Fruit fly (Drosophila melanogaster) ovary, adult (tissue): Measurements from ENCODE around the gene CG14397.

Experiments used
- CG17801 ChIP-seq: fragments of 200-800 bp; optimal IDR thresholded peaks from 2 replicates; lab custom pipeline; 2019; ENCODE audit warnings: missing biosample characterization, mild to moderate bottlenecking, missing genetic modification characterization, moderate library complexity; ENCODE audit not compliant: partially characterized antibody

CG14397 gene

DNA sequence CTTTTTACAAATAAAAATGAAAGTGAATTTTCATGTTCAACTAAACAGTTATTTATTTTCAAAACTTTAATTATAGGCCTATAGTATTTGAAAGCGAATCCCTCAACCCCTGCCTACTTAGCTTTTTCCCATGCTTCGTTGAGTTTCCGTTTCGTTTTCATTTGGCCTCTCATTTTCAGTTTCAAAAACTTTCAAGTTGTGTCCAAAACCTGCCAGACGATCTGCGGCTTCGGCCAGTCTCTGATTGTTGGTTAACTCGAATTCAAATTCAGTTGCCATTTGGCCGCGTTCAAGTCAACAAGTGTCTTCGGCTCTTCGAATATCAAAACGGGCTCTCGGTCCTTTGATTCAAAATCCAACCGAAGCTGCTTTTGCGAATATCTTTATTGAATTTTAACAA lies at the start of gene CG14397:
TSS of gene CG14397 (plus strand) at position 270 of the 400 bp plus-strand sequence.
- no peak for TF ChIP-seq CG17801 (GFP tag; lab: Kevin White, UChicago)

- no peak for TF ChIP-seq CG17801 (GFP tag; lab: Kevin White, UChicago)
Observed at dm6 chr2L:21051873-21052736, 38.9 kb upstream of the CG14397 start, which contains the start of gene CG42238. TSS of gene CG42238 (minus strand) at chr2L:21052164.

- TF ChIP-seq CG17801 (GFP tag; lab: Kevin White, UChicago): no peak
Observed at dm6 chr2L:21052783-21053463, 38.1 kb upstream of the CG14397 start, which contains the start of gene Itgbn. TSS of gene Itgbn (plus strand) at chr2L:21053033.

- TF ChIP-seq CG17801 (GFP tag; lab: Kevin White, UChicago): no peak
Observed at dm6 chr2L:21053623-21054022, 37.4 kb upstream of the CG14397 start.

DNA sequence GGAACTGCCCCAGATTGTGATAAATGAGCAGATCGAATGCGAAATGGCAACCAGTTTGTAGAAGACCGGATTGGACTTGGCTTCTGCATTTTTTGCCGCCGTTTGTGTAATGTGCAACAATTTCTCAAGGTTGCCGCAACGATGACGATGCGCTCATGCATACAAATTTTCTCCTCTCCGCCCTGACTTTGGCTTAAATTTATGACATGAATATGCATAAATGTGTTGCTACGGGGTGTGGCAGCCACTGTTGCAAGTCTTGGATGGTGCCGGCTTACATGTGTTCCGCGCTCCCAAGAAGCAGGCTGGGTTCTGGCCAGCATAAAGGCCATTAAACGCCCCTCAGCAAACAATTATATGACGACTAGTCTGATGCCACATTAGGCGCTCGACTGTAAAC lies 29.4 kb upstream of the CG14397 start:
- no peak for TF ChIP-seq CG17801 (GFP tag; lab: Kevin White, UChicago)

- no peak for TF ChIP-seq CG17801 (GFP tag; lab: Kevin White, UChicago)
Observed at dm6 chr2L:21062611-21063010, 28.4 kb upstream of the CG14397 start.

DNA sequence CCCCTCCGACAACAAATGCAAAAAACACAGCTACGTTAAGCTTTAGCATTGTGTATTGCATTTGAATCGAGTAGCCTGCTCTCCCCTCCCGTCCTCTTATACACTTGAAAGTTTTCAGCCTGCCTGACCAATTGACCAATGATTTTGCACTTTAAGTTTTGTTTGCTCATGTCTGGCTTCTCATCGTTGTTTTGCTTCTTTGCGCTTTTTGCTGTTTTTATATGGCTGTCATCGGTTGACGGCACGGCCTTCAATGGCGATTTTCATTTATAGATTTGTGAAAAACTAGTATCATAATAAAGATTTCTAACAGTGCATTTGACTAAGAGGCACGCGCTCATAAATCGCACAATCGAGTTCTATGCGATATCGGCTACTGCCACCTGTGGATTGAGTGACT lies 25.1 kb upstream of the CG14397 start:
- no peak for TF ChIP-seq CG17801 (GFP tag; lab: Kevin White, UChicago)

dm6 chr2L:21067137-21067536 lies 23.9 kb upstream of the CG14397 start:
- TF ChIP-seq CG17801 (GFP tag; lab: Kevin White, UChicago): no peak

DNA sequence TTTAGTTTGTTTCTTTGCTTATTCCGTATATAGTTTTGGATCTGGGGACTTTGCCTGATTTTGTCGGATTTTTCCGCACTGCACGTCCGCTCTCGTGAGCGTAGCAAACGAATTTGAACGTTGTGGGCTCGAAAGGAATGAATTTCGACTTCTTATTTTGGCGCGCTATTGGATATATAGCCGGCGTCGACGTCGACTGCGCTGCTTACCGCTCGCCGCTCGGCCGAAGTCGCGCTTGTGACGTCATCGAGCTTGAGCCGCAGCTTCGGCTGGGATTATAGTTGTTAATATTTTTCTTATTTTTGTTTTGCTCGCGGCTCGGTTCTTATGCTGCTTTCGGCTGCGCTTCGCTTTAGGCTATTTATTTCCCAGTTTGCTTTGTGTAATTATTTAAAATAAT lies 21.3 kb upstream of the CG14397 start:
- no peak for TF ChIP-seq CG17801 (GFP tag; lab: Kevin White, UChicago)

dm6 chr2L:21070825-21071224 lies 20.2 kb upstream of the CG14397 start:
- no peak for TF ChIP-seq CG17801 (GFP tag; lab: Kevin White, UChicago)

dm6 chr2L:21071435-21071834 lies 19.6 kb upstream of the CG14397 start, which contains the start of gene CG9265:
TSS of gene CG9265 (minus strand) at chr2L:21071502.
- TF ChIP-seq CG17801 (GFP tag; lab: Kevin White, UChicago): no peak

dm6 chr2L:21072389-21072788 lies 18.6 kb upstream of the CG14397 start:
- no peak for TF ChIP-seq CG17801 (GFP tag; lab: Kevin White, UChicago)

- no peak for TF ChIP-seq CG17801 (GFP tag; lab: Kevin White, UChicago)
Observed at dm6 chr2L:21073300-21073699, 17.7 kb upstream of the CG14397 start.

DNA sequence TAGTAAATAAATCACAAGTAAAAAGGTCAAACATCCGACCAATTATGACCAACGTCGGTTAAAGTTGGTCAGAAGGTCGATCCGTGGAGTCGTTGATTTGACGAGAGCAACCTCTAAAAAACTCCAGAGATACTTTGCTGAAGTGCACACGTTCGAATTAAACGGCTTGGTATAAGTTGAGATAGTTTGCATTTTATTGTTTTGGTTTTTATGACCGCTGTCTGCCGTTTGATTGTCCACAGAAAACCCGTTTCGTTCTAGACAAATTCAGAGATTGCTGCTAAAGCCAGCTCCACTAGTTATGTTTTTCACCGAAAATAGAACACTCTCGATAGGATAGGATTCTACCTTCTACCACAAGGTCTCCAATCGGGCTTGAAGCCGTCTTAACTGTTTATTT lies 17.2 kb upstream of the CG14397 start:
- TF ChIP-seq CG17801 (GFP tag; lab: Kevin White, UChicago): no peak

- no peak for TF ChIP-seq CG17801 (GFP tag; lab: Kevin White, UChicago)
Observed at dm6 chr2L:21075105-21075504, 15.9 kb upstream of the CG14397 start, which contains the start of gene tadr. TSS of gene tadr (plus strand) at chr2L:21075405.
